Fruit fly (Drosophila melanogaster) Kc167 (cell line): ENCODE data around the gene CG11251.

ENCODE experiments used
- Myc ChIP-seq: fragments of >200 bp; optimal IDR thresholded peaks from 2 replicates; lab custom pipeline; 2017; ENCODE audit warnings: missing external identifiers
- Sin3A ChIP-seq: fragments of >200 bp; optimal IDR thresholded peaks from 2 replicates; lab custom pipeline; 2018; ENCODE audit warnings: missing external identifiers
- h ChIP-seq: fragments of >200 bp; optimal IDR thresholded peaks from 3 replicates; lab custom pipeline; 2018; ENCODE audit warnings: missing external identifiers
- insv ChIP-seq: fragments of >200 bp; optimal IDR thresholded peaks from 3 replicates; lab custom pipeline; 2018; ENCODE audit warnings: missing external identifiers
- psq ChIP-seq: fragments of >200 bp; optimal IDR thresholded peaks from 2 replicates; lab custom pipeline; 2017; ENCODE audit warnings: missing external identifiers
- ttk ChIP-seq: sonication (Bioruptor generic); optimal IDR thresholded peaks from 2 replicates; lab custom pipeline; 2017; ENCODE audit warnings: missing external identifiers

Gene CG11251

DNA sequence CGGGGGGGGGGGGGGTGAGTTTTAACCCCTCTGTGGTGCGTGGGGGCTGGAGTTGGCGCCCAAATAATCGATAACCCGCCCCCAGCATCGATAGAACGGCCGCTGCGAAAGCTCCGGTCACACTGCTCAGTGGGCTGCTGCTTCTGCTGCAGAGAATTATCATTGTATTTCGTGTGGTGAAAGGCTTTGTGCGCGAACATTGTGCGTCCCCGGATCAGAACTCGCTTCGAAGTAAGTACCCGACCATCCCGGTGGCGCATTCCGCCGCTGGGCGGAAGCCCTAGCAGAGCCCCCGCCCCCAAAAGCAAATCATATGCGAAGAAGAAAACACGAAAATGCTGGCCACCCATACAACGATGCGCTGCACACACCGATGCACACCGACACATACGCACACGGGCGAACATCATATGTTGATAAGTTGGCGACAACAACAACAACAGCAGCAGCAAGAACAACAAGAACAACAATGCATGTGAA lies 45.4 kb downstream of the CG11251 start, which contains the start of gene Syx13:
Gene Syx13, plus strand, starts transcription at position 100 of the 480 bp plus-strand sequence.
- TF ChIP-seq h (lab: Kevin White, UChicago), result no peak
- TF ChIP-seq Sin3A (lab: Kevin White, UChicago), result no peak
- no peak for TF ChIP-seq ttk
- TF ChIP-seq psq (lab: Kevin White, UChicago), result no peak
- TF ChIP-seq insv (lab: Kevin White, UChicago), result no peak
- no peak for TF ChIP-seq Myc (lab: Kevin White, UChicago)

DNA sequence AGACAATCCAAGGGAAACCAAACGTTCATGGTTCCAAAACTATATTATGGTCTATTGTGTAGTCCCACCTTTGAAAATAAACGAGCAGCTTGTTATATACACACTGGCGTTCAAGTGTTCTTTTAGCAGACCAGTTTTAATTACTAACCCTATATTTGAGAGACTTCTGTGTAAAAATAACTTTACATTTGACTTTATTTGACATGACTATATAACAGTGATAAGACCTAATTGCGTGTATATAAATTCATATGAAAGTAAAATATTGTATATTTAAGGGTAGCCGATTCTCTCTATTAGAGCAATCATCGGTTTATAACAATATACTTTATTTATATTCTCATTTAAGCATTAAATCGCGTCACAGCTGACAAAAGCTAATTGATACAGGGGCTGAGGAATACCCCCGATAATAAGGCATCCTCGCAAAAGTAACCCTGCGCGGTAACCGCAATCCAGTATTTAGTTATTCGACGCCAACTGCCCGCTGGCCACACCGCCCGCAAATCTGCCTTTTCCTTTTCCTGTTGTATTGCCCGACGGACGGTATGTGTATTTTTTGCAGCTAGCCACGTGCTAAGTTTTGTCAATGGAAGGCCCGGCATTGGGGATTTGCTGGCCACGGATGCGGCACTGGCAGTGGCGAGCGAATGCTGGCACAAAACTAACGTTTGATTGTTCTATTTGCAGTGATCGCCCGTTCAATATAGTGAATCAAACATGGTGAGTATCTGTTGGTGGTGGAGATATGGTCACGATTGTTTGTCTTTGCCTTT lies 48.3 kb downstream of the CG11251 start, which contains the start of gene RpS4:
Gene RpS4, plus strand, starts transcription at position 465 of the 776 bp plus-strand sequence.
- TF ChIP-seq psq (lab: Kevin White, UChicago) (no peak), ttk (no peak), h (lab: Kevin White, UChicago) (no peak), insv (lab: Kevin White, UChicago) (no peak)

DNA sequence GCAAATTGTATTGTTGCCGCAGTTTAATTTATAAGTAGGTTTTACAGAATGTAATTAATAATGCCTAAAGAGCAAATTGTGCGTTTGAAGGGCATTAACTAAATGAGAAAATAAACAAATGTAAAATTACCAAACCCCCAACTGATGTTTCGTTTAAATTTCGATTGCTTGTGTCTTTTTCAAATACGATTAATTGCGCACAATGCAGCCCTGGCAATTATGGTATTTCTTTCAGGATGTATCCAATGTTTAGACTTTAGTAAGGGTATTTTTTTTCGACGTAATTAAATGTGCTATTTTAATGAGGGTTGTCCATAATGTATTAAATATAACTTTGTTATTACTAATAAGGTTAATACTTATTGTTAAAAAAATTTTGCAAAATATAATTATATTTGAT lies 48.9 kb downstream of the CG11251 start:
- TF ChIP-seq psq (lab: Kevin White, UChicago), result no peak
- TF ChIP-seq Sin3A (lab: Kevin White, UChicago), result no peak
- no peak for TF ChIP-seq Myc (lab: Kevin White, UChicago)
- no peak for TF ChIP-seq insv (lab: Kevin White, UChicago)
- no peak for TF ChIP-seq ttk
- TF ChIP-seq h (lab: Kevin White, UChicago), result no peak
